Fruit fly (Drosophila melanogaster): ENCODE results near the gene CG13068.

CG13068 gene

DNA sequence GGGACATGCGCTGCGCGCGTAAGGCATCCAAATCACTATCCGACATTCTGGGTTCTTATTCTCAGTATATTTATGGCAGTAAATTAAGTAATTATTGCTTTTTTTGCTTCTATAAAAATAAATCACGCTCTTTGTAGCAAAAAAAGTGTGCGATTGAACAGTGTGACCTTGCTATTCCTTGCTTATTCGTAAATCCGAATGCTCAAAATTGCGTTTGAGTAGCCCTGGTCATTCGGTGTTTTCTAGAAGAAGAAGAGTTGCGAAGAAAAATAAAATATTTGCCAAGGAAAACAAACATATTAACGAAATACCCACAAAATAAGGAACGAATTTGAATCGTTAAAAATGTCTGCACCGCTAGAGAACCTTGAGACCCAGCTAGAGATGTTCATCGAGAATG lies 37.3 kb upstream of the CG13068 start, which contains the start of the genes PDCD-5 and MED10 (continued):
- TF ChIP-seq pnt (GFP tag; optimal IDR thresholded peaks at IDR 0.05): no peak
- TF ChIP-seq Taf1 (GFP tag; IDR thresholded peaks at IDR 0.05): no peak
- no peak for TF ChIP-seq Meics (GFP tag; optimal IDR thresholded peaks at IDR 0.05)
- TF ChIP-seq Ssrp (tag; optimal IDR thresholded peaks at IDR 0.05): no peak
- no peak for TF ChIP-seq Fer1 (GFP tag; optimal IDR thresholded peaks at IDR 0.05)
- TF ChIP-seq tup (GFP tag; optimal IDR thresholded peaks at IDR 0.05): no peak
- TF ChIP-seq Aef1 (GFP tag; IDR thresholded peaks at IDR 0.05): no peak
- TF ChIP-seq CG16813 (GFP tag; IDR thresholded peaks at IDR 0.05; ENCODE audit: partially characterized antibody): no peak
- no peak for TF ChIP-seq Rx (GFP tag; IDR thresholded peaks at IDR 0.05)
- TF ChIP-seq CG15073 (GFP tag; optimal IDR thresholded peaks at IDR 0.05): no peak
- peak; percentile 58 for TF ChIP-seq Deaf1 (tag; optimal IDR thresholded peaks at IDR 0.05)
- TF ChIP-seq ems (GFP tag; optimal IDR thresholded peaks at IDR 0.05): no peak
- TF ChIP-seq CG11723 (GFP tag; optimal IDR thresholded peaks at IDR 0.05): no peak
- no peak for TF ChIP-seq Blimp-1 (GFP tag; optimal IDR thresholded peaks at IDR 0.05)
- no peak for TF ChIP-seq slp2 (GFP tag; optimal IDR thresholded peaks at IDR 0.05)
- TF ChIP-seq Med (GFP tag): peak; percentile 89
- no peak for TF ChIP-seq bab2 (GFP tag; optimal IDR thresholded peaks at IDR 0.05)
- no peak for TF ChIP-seq cas (GFP tag; IDR thresholded peaks at IDR 0.05)
- peak in 1 of 2 experiments; percentile 56 for TF ChIP-seq Pdp1 (GFP tag; optimal IDR thresholded peaks at IDR 0.05)
- TF ChIP-seq gcm (GFP tag; optimal IDR thresholded peaks at IDR 0.05): no peak
- no peak for TF ChIP-seq tgo (GFP tag; IDR thresholded peaks at IDR 0.05)
- TF ChIP-seq CG14710 (tag; optimal IDR thresholded peaks at IDR 0.05): peak; percentile 83
- TF ChIP-seq nom (GFP tag; optimal IDR thresholded peaks at IDR 0.05): peak; percentile 51
- TF ChIP-seq D19B (GFP tag; optimal IDR thresholded peaks at IDR 0.05): no peak
- no peak for TF ChIP-seq CG12769 (tag; optimal IDR thresholded peaks at IDR 0.05)
- no peak for TF ChIP-seq NC2β (GFP tag; optimal IDR thresholded peaks at IDR 0.05)
- no peak for TF ChIP-seq tio (GFP tag; optimal IDR thresholded peaks at IDR 0.05)
- no peak for TF ChIP-seq Nf-YB (GFP tag; optimal IDR thresholded peaks at IDR 0.05)
- TF ChIP-seq fd3F (GFP tag; optimal IDR thresholded peaks at IDR 0.05): no peak
- TF ChIP-seq YL-1 (GFP tag; optimal IDR thresholded peaks at IDR 0.05): peak; percentile 96
- no peak for TF ChIP-seq cad (GFP tag; optimal IDR thresholded peaks at IDR 0.05)
- TF ChIP-seq MBD-R2 (GFP tag; IDR thresholded peaks at IDR 0.05): peak; percentile 96
- TF ChIP-seq CG6791 (GFP tag; IDR thresholded peaks at IDR 0.05; ENCODE audit: partially characterized antibody): peak; percentile 32; the same call in 2 of the 3 replicates
- TF ChIP-seq CG12299 (tag; optimal IDR thresholded peaks at IDR 0.05): no peak
- TF ChIP-seq HLH54F (GFP tag; optimal IDR thresholded peaks at IDR 0.05): no peak
- no peak for TF ChIP-seq CG15011 (GFP tag; optimal IDR thresholded peaks at IDR 0.05)
- peak; percentile 28; the same call in 1 of the 3 replicates for TF ChIP-seq row (GFP tag; IDR thresholded peaks at IDR 0.05)
- TF ChIP-seq H2.0 (GFP tag; IDR thresholded peaks at IDR 0.05): no peak
- peak; percentile 75; the same call in 1 of the 3 replicates for TF ChIP-seq CG34422 (GFP tag; IDR thresholded peaks at IDR 0.05)
- no peak for TF ChIP-seq p53 (GFP tag; optimal IDR thresholded peaks at IDR 0.05)
- TF ChIP-seq Abd-B (GFP tag; optimal IDR thresholded peaks at IDR 0.05): peak; percentile 16
- TF ChIP-seq PHDP (tag; optimal IDR thresholded peaks at IDR 0.05): no peak
- peak; percentile 77 for TF ChIP-seq HmgZ (tag; optimal IDR thresholded peaks at IDR 0.05)
- TF ChIP-seq Oli (tag; optimal IDR thresholded peaks at IDR 0.05): no peak
- peak; percentile 54 for TF ChIP-seq CTCF (GFP tag; optimal IDR thresholded peaks at IDR 0.05)
- TF ChIP-seq CG18619 (GFP tag; optimal IDR thresholded peaks at IDR 0.05): no peak
- no peak for TF ChIP-seq ato (GFP tag; IDR thresholded peaks at IDR 0.05; ENCODE audit: partially characterized antibody)
- TF ChIP-seq CG1647 (GFP tag; optimal IDR thresholded peaks at IDR 0.05): no peak
- TF ChIP-seq CG3995 (GFP tag; optimal IDR thresholded peaks at IDR 0.05): peak; percentile 69
- peak; percentile 83 for TF ChIP-seq CG1603 (tag; optimal IDR thresholded peaks at IDR 0.05)
- peak; percentile 31 for TF ChIP-seq CHES-1-like (GFP tag; optimal IDR thresholded peaks at IDR 0.05)
- peak; percentile 52 for TF ChIP-seq gro (GFP tag; optimal IDR thresholded peaks at IDR 0.05)
